Worm (Caenorhabditis elegans) whole organism, L3 larva: ENCODE results near the gene Y41G9A.10.

Experiments used
- elt-1 ChIP-seq: fragments of 150-350 bp; optimal IDR thresholded peaks from 2 replicates; lab custom pipeline; 2014; ENCODE audit warnings: missing biosample characterization, missing genetic modification characterization
- elt-2 ChIP-seq: sonication (generic microtip); optimal IDR thresholded peaks from 2 replicates; lab custom pipeline; 2016; ENCODE audit warnings: missing genetic modification reagents, mild to moderate bottlenecking, missing genetic modification characterization, missing compliant biosample characterization
- elt-3 ChIP-seq, 3 experiments: fragments of 150-350 bp in 1 of 3; sonication (generic microtip) in 2 of 3; optimal IDR thresholded peaks; 2 replicates in 2 of 3; 4 replicates in 1 of 3; lab custom pipeline; 2014 to 2017; ENCODE audit warnings: missing biosample characterization in 3 of 3, missing genetic modification characterization in 3 of 3
- fos-1 ChIP-seq: fragments of 150-350 bp; optimal IDR thresholded peaks from 2 replicates; lab custom pipeline; 2014; ENCODE audit warnings: missing biosample characterization, missing genetic modification characterization
- hmg-11 ChIP-seq: sonication (generic microtip); optimal IDR thresholded peaks from 2 replicates; lab custom pipeline; 2016; ENCODE audit warnings: missing genetic modification characterization, missing compliant biosample characterization
- lin-39 ChIP-seq: fragments of 150-350 bp; optimal IDR thresholded peaks from 2 replicates; lab custom pipeline; 2018; ENCODE audit warnings: missing biosample characterization, missing genetic modification reagents, missing genetic modification characterization
- mml-1 ChIP-seq: fragments of 150-350 bp; sonication (generic microtip); optimal IDR thresholded peaks from 3 replicates; lab custom pipeline; 2014; ENCODE audit warnings: missing biosample characterization, missing genetic modification characterization
- nhr-12 ChIP-seq: fragments of 150-350 bp; optimal IDR thresholded peaks from 2 replicates; lab custom pipeline; 2014; ENCODE audit warnings: missing biosample characterization, missing genetic modification characterization
- nhr-23 ChIP-seq: fragments of 150-350 bp; optimal IDR thresholded peaks from 2 replicates; lab custom pipeline; 2014; ENCODE audit warnings: missing biosample characterization, missing genetic modification reagents, missing genetic modification characterization
- nhr-237 ChIP-seq: fragments of 150-350 bp; optimal IDR thresholded peaks from 2 replicates; lab custom pipeline; 2014; ENCODE audit warnings: missing biosample characterization, missing genetic modification characterization
- nhr-25 ChIP-seq: sonication (generic microtip); optimal IDR thresholded peaks from 2 replicates; lab custom pipeline; 2017; ENCODE audit warnings: missing biosample characterization, missing genetic modification characterization
- pha-4 ChIP-seq: fragments of 150-350 bp; optimal IDR thresholded peaks from 2 replicates; lab custom pipeline; 2014; ENCODE audit warnings: missing biosample characterization, missing genetic modification reagents, missing genetic modification characterization
- pqm-1 ChIP-seq: fragments of 150-350 bp; optimal IDR thresholded peaks from 2 replicates; lab custom pipeline; 2017; ENCODE audit warnings: missing biosample characterization, missing genetic modification characterization, inconsistent platforms
- unc-62 ChIP-seq: fragments of 150-350 bp; sonication (generic microtip); optimal IDR thresholded peaks from 4 replicates; lab custom pipeline; 2014; ENCODE audit warnings: missing biosample characterization, missing genetic modification reagents, missing genetic modification characterization
- ztf-4 ChIP-seq: fragments of 150-350 bp; optimal IDR thresholded peaks from 2 replicates; lab custom pipeline; 2014; ENCODE audit warnings: missing biosample characterization, missing genetic modification characterization

Y41G9A.10 gene

DNA sequence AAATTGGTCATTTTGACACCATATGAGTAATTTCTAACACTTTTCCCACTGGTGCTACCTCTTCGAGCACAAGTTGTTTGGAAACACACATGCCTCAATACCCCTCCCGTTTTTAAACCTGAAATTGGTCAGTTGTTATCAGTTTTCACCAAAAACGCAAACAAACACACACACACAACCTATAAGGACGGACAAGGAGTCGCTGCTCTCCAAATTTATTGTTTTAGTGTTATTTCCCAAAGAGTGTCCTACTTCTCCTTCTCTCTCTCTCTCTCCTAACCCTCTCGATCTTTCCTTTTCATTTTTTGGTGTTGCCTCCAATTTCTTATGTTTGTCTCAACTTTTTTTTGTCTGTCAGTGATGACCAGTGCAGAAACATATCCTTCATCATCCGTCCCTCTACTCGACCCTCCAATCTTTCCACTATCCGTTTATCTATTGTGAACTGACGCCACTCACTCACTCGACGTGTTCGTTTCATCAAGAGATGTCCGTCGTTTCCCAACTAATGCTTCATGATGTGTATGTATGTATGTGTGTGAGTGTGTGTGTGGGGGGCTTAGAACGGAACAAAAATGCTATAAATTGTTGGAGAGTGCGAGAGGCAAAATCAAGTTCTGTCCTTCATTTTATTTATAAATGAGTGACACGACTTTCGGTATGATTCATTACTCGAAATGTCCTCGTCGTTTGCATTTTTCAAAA, 42.5 kb downstream of the Y41G9A.10 start:
- no peak for TF ChIP-seq ztf-4
- TF ChIP-seq pha-4 (tag; lab: Kevin White, UChicago), result peak; percentile 27
- peak; percentile 83 for TF ChIP-seq unc-62 (GFP tag; lab: Kevin White, UChicago)
- TF ChIP-seq pqm-1 (tag; lab: Kevin White, UChicago), result peak; percentile 35
- peak; percentile 48 for TF ChIP-seq elt-2 (tag; lab: Kevin White, UChicago)
- TF ChIP-seq elt-3 (tag; optimal IDR thresholded peaks at IDR 0.05; lab: Kevin White, UChicago), result no peak
- TF ChIP-seq nhr-25 (tag; lab: Kevin White, UChicago), result peak; percentile 72
- TF ChIP-seq nhr-23, result peak; percentile 10
- TF ChIP-seq hmg-11 (tag; lab: Kevin White, UChicago), result no peak
- TF ChIP-seq nhr-237 (tag; lab: Kevin White, UChicago), result no peak
- TF ChIP-seq mml-1, result peak; percentile 20

DNA sequence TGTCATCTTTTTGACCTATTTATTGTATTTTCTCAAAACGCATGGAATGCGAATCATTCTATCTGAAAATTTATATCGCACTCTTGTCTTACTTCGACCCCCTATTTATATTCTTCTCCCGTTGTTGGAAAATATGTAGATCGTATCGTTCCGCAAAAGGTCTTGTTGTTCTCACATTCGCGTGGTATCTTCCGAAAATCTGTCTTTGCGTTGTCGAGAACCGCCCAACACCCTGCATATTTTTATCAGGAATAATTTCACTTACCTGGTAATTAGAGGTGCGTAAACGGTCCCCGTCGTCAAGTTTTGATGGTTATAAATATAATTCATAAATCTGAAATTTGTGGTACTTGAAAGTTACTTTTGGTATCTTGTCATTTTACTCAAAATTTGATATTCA, 43.5 kb downstream of the Y41G9A.10 start:
- TF ChIP-seq elt-2 (tag; lab: Kevin White, UChicago) (no peak), elt-1 (tag; lab: Kevin White, UChicago) (peak; percentile 47)

DNA sequence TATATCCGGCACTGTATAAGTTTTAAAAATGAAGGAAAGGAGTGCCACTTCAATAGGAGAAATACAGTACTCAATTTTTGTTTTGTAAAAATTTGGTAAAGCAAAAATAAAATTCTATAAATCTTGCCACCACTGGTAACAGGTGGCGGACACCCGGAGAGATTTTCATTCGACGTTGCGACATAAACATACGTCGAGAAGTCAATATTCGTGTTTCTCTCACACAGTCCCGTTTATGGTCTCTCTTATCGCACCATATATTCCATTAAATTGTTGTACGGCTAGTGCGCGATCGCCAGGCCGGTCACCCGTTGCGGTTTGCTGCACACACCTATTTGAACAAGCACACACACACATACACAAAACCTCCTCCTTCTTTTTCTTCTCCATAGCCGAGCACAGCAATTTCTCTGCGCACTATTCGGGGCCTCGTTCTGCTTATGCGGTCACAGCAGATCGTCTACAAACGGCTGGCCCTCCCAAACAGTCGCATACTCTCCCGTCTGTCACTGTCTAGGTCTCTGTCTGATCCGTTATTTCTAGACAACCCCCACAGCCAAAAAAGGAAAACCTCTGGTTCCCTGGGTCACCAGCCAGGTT, 45.4 kb downstream of the Y41G9A.10 start:
- TF ChIP-seq lin-39 (tag; lab: Kevin White, UChicago) (no peak), hmg-11 (tag; lab: Kevin White, UChicago) (peak; percentile 32), pha-4 (tag; lab: Kevin White, UChicago) (peak; percentile 35)
- TF ChIP-seq, all 47 proteins: peak for 2

DNA sequence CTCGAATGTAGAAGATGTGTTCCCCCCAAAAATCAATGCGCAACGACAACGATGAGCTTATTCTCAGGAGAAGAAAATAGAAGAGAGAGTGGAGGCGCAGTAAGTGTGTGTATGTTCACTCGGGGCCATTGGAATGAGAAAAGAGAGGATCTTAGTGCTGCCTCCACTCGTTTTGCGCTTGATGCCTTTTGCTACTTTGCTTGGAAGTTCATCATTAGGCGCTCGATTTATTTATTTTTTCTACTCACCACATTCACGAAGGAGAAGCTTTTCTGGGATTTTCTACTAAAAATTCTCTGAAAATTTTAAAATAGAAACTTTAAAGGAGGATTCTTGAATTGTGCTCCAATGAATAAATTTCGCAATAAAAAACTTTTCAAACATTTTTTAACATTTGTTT, 48.1 kb downstream of the Y41G9A.10 start, which contains the start of gene F52B10.3:
F52B10.3 (minus strand) TSS at position 101 of the 400 bp plus-strand sequence.
- TF ChIP-seq unc-62 (GFP tag; lab: Kevin White, UChicago) (no peak), hmg-11 (tag; lab: Kevin White, UChicago) (peak; percentile 33), nhr-12 (tag; lab: Kevin White, UChicago) (no peak), mml-1 (no peak), nhr-23 (no peak), fos-1 (tag; lab: Kevin White, UChicago) (no peak), nhr-25 (tag; lab: Kevin White, UChicago) (no peak)
